Fruit fly (Drosophila melanogaster): ENCODE data around the gene Dpy-30L1.

DNA sequence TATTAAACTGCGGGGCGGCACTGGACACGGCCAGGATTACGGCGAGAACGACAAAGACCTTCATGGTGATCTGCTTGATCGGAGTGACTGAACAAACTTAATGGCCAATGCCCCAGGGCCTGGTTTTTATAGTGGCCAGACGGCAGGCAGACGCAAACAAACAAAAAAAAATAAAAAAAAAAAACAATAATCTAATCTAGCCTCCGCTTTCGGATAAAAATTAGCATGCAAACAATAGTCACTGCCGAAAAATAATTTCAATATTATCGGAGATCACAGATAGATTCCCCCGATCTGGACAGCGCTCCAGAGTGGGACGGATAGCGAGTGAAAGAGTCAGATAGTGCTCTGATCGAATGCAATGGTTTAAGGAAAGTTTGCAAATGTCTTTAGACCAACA, 48.1 kb upstream of the Dpy-30L1 start, which contains the start of gene CG7299:
- TF ChIP-seq rn (GFP tag; IDR thresholded peaks at IDR 0.05) (no peak), CG12605 (GFP tag; IDR thresholded peaks at IDR 0.05) (no peak), CG13204 (GFP tag; optimal IDR thresholded peaks at IDR 0.05) (no peak), EcR (GFP tag; optimal IDR thresholded peaks at IDR 0.05) (no peak), CG9948 (tag; optimal IDR thresholded peaks at IDR 0.05) (no peak), CG10348 (GFP tag; IDR thresholded peaks at IDR 0.05) (no peak), gl (tag; optimal IDR thresholded peaks at IDR 0.05) (no peak), fd96Ca (GFP tag; IDR thresholded peaks at IDR 0.05) (no peak), CG15710 (tag; optimal IDR thresholded peaks at IDR 0.05) (no peak), D1 (tag; optimal IDR thresholded peaks at IDR 0.05) (no peak), CG4496 (GFP tag; IDR thresholded peaks at IDR 0.05) (no peak), CG17806 (tag; optimal IDR thresholded peaks at IDR 0.05) (no peak)
